Fruit fly (Drosophila melanogaster) whole organism, embryonic: Measurements from ENCODE around the gene CG42232.
A peak's percentile ranks its signal among the peaks of the same experiment; 100 is the strongest.

Experiments
- Abd-B ChIP-seq: fragments of 200-800 bp; sonication (Bioruptor generic); optimal IDR thresholded peaks from 2 replicates; lab custom pipeline; 2018; ENCODE audit warnings: missing biosample characterization, mild to moderate bottlenecking, missing genetic modification characterization, moderate library complexity
- Ada2b ChIP-seq: fragments of 200-800 bp; sonication (Bioruptor generic); IDR thresholded peaks from 2 replicates; pipeline ENCODE4 v1.3.6; 2022; ENCODE audit warnings: missing biosample characterization, missing genetic modification characterization
- Atf-2 ChIP-seq: fragments of 200-800 bp; sonication (Bioruptor generic); optimal IDR thresholded peaks from 2 replicates; lab custom pipeline; 2016; ENCODE audit warnings: missing biosample characterization, missing genetic modification characterization
- BEAF-32 ChIP-seq: fragments of 200-800 bp; sonication (Bioruptor generic); optimal IDR thresholded peaks from 3 replicates; lab custom pipeline; 2017; ENCODE audit warnings: missing biosample characterization, missing genetic modification characterization, mild to moderate bottlenecking, moderate library complexity, missing genetic modification reagents
- Bdp1 ChIP-seq: fragments of 200-800 bp; sonication (Bioruptor generic); optimal IDR thresholded peaks from 3 replicates; lab custom pipeline; 2016; ENCODE audit warnings: missing biosample characterization, missing genetic modification characterization
- CG15601 ChIP-seq: fragments of 200-800 bp; sonication (Bioruptor generic); optimal IDR thresholded peaks from 3 replicates; lab custom pipeline; 2019; ENCODE audit warnings: missing biosample characterization, mild to moderate bottlenecking, missing genetic modification characterization, moderate library complexity
- CG18764 ChIP-seq: fragments of 200-800 bp; sonication (Bioruptor generic); optimal IDR thresholded peaks from 3 replicates; lab custom pipeline; 2016; ENCODE audit warnings: missing biosample characterization, missing genetic modification characterization
- CG2199 ChIP-seq: fragments of 200-800 bp; sonication (Bioruptor generic); IDR thresholded peaks from 3 replicates; pipeline ENCODE4 v1.3.6; 2022; ENCODE audit warnings: missing biosample characterization, missing genetic modification characterization
- CG3065 ChIP-seq: fragments of 200-800 bp; sonication (Bioruptor generic); optimal IDR thresholded peaks from 2 replicates; lab custom pipeline; 2016; ENCODE audit warnings: missing biosample characterization, missing genetic modification characterization
- CG32767 ChIP-seq: fragments of 200-800 bp; sonication (Bioruptor generic); IDR thresholded peaks from 2 replicates; pipeline ENCODE4 v1.3.6; 2022; ENCODE audit warnings: missing biosample characterization, missing genetic modification characterization
- CG33557 ChIP-seq: fragments of 200-800 bp; sonication (Bioruptor generic); optimal IDR thresholded peaks from 2 replicates; lab custom pipeline; 2019; ENCODE audit warnings: missing biosample characterization, mild to moderate bottlenecking, missing genetic modification characterization, moderate library complexity
- CG3407 ChIP-seq: fragments of 200-800 bp; sonication (Bioruptor generic); optimal IDR thresholded peaks from 2 replicates; lab custom pipeline; 2018; ENCODE audit warnings: missing biosample characterization, mild to moderate bottlenecking, missing genetic modification characterization
- CG34422 ChIP-seq: fragments of 200-800 bp; sonication (Bioruptor generic); IDR thresholded peaks from 3 replicates; pipeline ENCODE4 v1.3.6; 2022; ENCODE audit warnings: missing biosample characterization, missing genetic modification characterization
- CG5245 ChIP-seq: fragments of 200-800 bp; sonication (Bioruptor generic); optimal IDR thresholded peaks from 3 replicates; lab custom pipeline; 2016; ENCODE audit warnings: missing biosample characterization, missing genetic modification characterization
- CG7786 ChIP-seq: fragments of 200-800 bp; sonication (Bioruptor generic); optimal IDR thresholded peaks from 2 replicates; lab custom pipeline; 2016; ENCODE audit warnings: missing biosample characterization, missing genetic modification characterization
- CG7839 ChIP-seq: fragments of 200-800 bp; sonication (Bioruptor generic); optimal IDR thresholded peaks from 3 replicates; lab custom pipeline; 2018; ENCODE audit warnings: missing biosample characterization, mild to moderate bottlenecking, missing genetic modification characterization, moderate library complexity
- CG8765 ChIP-seq: fragments of 200-800 bp; sonication (Bioruptor generic); IDR thresholded peaks from 2 replicates; pipeline ENCODE4 v1.3.6; 2022; ENCODE audit warnings: missing biosample characterization, missing genetic modification characterization
- CoRest ChIP-seq: fragments of 200-800 bp; sonication (Bioruptor generic); optimal IDR thresholded peaks from 3 replicates; lab custom pipeline; 2018; ENCODE audit warnings: missing biosample characterization, mild to moderate bottlenecking, missing genetic modification characterization, moderate library complexity
- D19A ChIP-seq: fragments of 200-800 bp; optimal IDR thresholded peaks from 3 replicates; lab custom pipeline; 2019; ENCODE audit warnings: missing biosample characterization, mild to moderate bottlenecking, missing genetic modification characterization, moderate library complexity
- ERR ChIP-seq: fragments of 200-800 bp; sonication (Bioruptor generic); optimal IDR thresholded peaks from 2 replicates; lab custom pipeline; 2016; ENCODE audit warnings: missing biosample characterization, missing genetic modification characterization
- Fer1 ChIP-seq: fragments of 200-800 bp; sonication (Bioruptor generic); optimal IDR thresholded peaks from 2 replicates; lab custom pipeline; 2017; ENCODE audit warnings: missing biosample characterization, mild to moderate bottlenecking, missing genetic modification characterization
- HLH3B ChIP-seq: fragments of 200-800 bp; sonication (Bioruptor generic); IDR thresholded peaks from 2 replicates; pipeline ENCODE4 v1.3.6; 2022; ENCODE audit warnings: missing biosample characterization, missing genetic modification characterization
- HLHmδ ChIP-seq: fragments of 200-800 bp; sonication (Bioruptor generic); optimal IDR thresholded peaks from 2 replicates; lab custom pipeline; 2018; ENCODE audit warnings: missing biosample characterization, mild to moderate bottlenecking, missing genetic modification characterization, moderate library complexity
- Hr51 ChIP-seq, 2 experiments: fragments of 200-800 bp; sonication (Bioruptor generic); optimal IDR thresholded peaks; 2 replicates in 1 of 2; 3 replicates in 1 of 2; lab custom pipeline; 2016 to 2018; ENCODE audit warnings: missing biosample characterization in 2 of 2, missing genetic modification characterization in 2 of 2, mild to moderate bottlenecking in 1 of 2, moderate library complexity in 1 of 2
- Jarid2 ChIP-seq: fragments of 200-800 bp; sonication (Bioruptor generic); optimal IDR thresholded peaks from 3 replicates; lab custom pipeline; 2017; ENCODE audit warnings: mild to moderate bottlenecking, missing biosample characterization, missing genetic modification reagents, missing genetic modification characterization
- Lim3 ChIP-seq: fragments of 200-800 bp; sonication (Bioruptor generic); IDR thresholded peaks from 2 replicates; pipeline ENCODE4 v1.3.6; 2022; ENCODE audit warnings: missing biosample characterization, missing genetic modification characterization
- NfI ChIP-seq: fragments of 200-800 bp; sonication (Bioruptor generic); optimal IDR thresholded peaks from 3 replicates; lab custom pipeline; 2018; ENCODE audit warnings: missing biosample characterization, mild to moderate bottlenecking, missing genetic modification characterization, moderate library complexity
- PHDP ChIP-seq: fragments of 200-800 bp; sonication (Bioruptor generic); optimal IDR thresholded peaks from 3 replicates; lab custom pipeline; 2018; ENCODE audit warnings: missing biosample characterization, mild to moderate bottlenecking, missing genetic modification characterization, moderate library complexity
- Sin3A ChIP-seq: fragments of >200 bp; optimal IDR thresholded peaks from 2 replicates; lab custom pipeline; 2018
- Sox100B ChIP-seq: fragments of 200-800 bp; sonication (Bioruptor generic); optimal IDR thresholded peaks from 3 replicates; lab custom pipeline; 2018; ENCODE audit warnings: missing biosample characterization, mild to moderate bottlenecking, missing genetic modification characterization
- Usf ChIP-seq: fragments of 200-800 bp; sonication (Bioruptor generic); optimal IDR thresholded peaks from 2 replicates; lab custom pipeline; 2017; ENCODE audit warnings: missing genotype, missing biosample characterization, missing genetic modification characterization
- ash1 ChIP-seq: fragments of 200-800 bp; sonication (Bioruptor generic); optimal IDR thresholded peaks from 2 replicates; lab custom pipeline; 2018; ENCODE audit warnings: missing biosample characterization, mild to moderate bottlenecking, missing genetic modification characterization
- bigmax ChIP-seq: fragments of 200-800 bp; sonication (Bioruptor generic); optimal IDR thresholded peaks from 2 replicates; lab custom pipeline; 2018; ENCODE audit warnings: missing biosample characterization, mild to moderate bottlenecking, missing genetic modification characterization
- bowl ChIP-seq: fragments of 200-800 bp; sonication (Bioruptor generic); IDR thresholded peaks from 2 replicates; pipeline ENCODE4 v1.3.6; 2022; ENCODE audit warnings: missing biosample characterization, missing genetic modification characterization
- ci ChIP-seq: fragments of 200-800 bp; sonication (Bioruptor generic); IDR thresholded peaks from 3 replicates; pipeline ENCODE4 v1.3.6; 2022; ENCODE audit warnings: missing biosample characterization, missing genetic modification characterization
- en ChIP-seq: fragments of 200-800 bp; sonication (Bioruptor generic); optimal IDR thresholded peaks from 2 replicates; lab custom pipeline; 2016; ENCODE audit warnings: missing biosample characterization, missing genetic modification characterization
- eve ChIP-seq, 2 experiments: fragments of >200 bp; optimal IDR thresholded peaks; 2 replicates each; lab custom pipeline; 2017; ENCODE audit warnings: missing biosample characterization in 2 of 2, missing genetic modification characterization in 2 of 2
- gfzf ChIP-seq: fragments of 200-800 bp; sonication (Bioruptor generic); optimal IDR thresholded peaks from 2 replicates; lab custom pipeline; 2016; ENCODE audit warnings: missing biosample characterization, mild to moderate bottlenecking, missing genetic modification characterization, moderate library complexity
- grau ChIP-seq: fragments of 200-800 bp; optimal IDR thresholded peaks from 3 replicates; lab custom pipeline; 2019; ENCODE audit warnings: missing biosample characterization, mild to moderate bottlenecking, missing genetic modification characterization, moderate library complexity
- inv ChIP-seq: fragments of 200-800 bp; sonication (Bioruptor generic); IDR thresholded peaks from 2 replicates; pipeline ENCODE4 v1.3.6; 2022; ENCODE audit warnings: missing biosample characterization, missing genetic modification characterization; ENCODE audit not compliant: partially characterized antibody
- nerfin-1 ChIP-seq: fragments of 200-800 bp; sonication (Bioruptor generic); optimal IDR thresholded peaks from 3 replicates; lab custom pipeline; 2019; ENCODE audit warnings: missing biosample characterization, mild to moderate bottlenecking, missing genetic modification characterization, moderate library complexity
- odd ChIP-seq: fragments of 200-800 bp; sonication (Bioruptor generic); optimal IDR thresholded peaks from 2 replicates; lab custom pipeline; 2017; ENCODE audit warnings: missing biosample characterization, mild to moderate bottlenecking, missing genetic modification characterization
- p53 ChIP-seq: fragments of 200-800 bp; sonication (Bioruptor generic); optimal IDR thresholded peaks from 2 replicates; lab custom pipeline; 2016; ENCODE audit warnings: missing biosample characterization, missing genetic modification characterization
- prd ChIP-seq, 3 experiments: fragments of >200 bp in 2 of 3; fragments of 200-800 bp in 1 of 3; sonication (Bioruptor generic) in 1 of 3; optimal IDR thresholded peaks in 2 of 3; IDR thresholded peaks in 1 of 3; 2 replicates in 2 of 3; 3 replicates in 1 of 3; pipeline versions ENCODE4 v1.3.6 to Lab custom; 2017 to 2022; ENCODE audit warnings: missing biosample characterization in 1 of 3, missing genetic modification characterization in 1 of 3
- run ChIP-seq: fragments of 200-800 bp; sonication (Bioruptor generic); optimal IDR thresholded peaks from 3 replicates; lab custom pipeline; 2018; ENCODE audit warnings: missing biosample characterization, mild to moderate bottlenecking, missing genetic modification characterization
- sna ChIP-seq: fragments of 200-800 bp; sonication (Bioruptor generic); IDR thresholded peaks from 2 replicates; pipeline ENCODE4 v1.3.6; 2022; ENCODE audit warnings: missing biosample characterization, missing genetic modification characterization; ENCODE audit not compliant: partially characterized antibody
- tup ChIP-seq: fragments of 200-800 bp; sonication (Bioruptor generic); optimal IDR thresholded peaks from 2 replicates; lab custom pipeline; 2016; ENCODE audit warnings: missing biosample characterization, mild to moderate bottlenecking, missing genetic modification characterization, moderate library complexity
- twi ChIP-seq: fragments of 200-800 bp; optimal IDR thresholded peaks from 2 replicates; lab custom pipeline; 2019; ENCODE audit warnings: missing biosample characterization, mild to moderate bottlenecking, missing genetic modification characterization, moderate library complexity
- vfl ChIP-seq: fragments of 200-800 bp; sonication (Bioruptor generic); optimal IDR thresholded peaks from 2 replicates; lab custom pipeline; 2016; ENCODE audit warnings: missing biosample characterization, missing genetic modification characterization
- vnd ChIP-seq: fragments of 200-800 bp; sonication (Bioruptor generic); IDR thresholded peaks from 3 replicates; pipeline ENCODE4 v1.3.6; 2022; ENCODE audit warnings: missing biosample characterization, missing genetic modification characterization; ENCODE audit not compliant: partially characterized antibody
- wdn ChIP-seq: fragments of 200-800 bp; sonication (Bioruptor generic); IDR thresholded peaks from 2 replicates; pipeline ENCODE4 v1.3.6; 2022; ENCODE audit warnings: missing biosample characterization, missing genetic modification characterization

Gene CG42232

dm6 chr3R:16453597-16453996 lies 15.9 kb downstream of the CG42232 start, which contains the start of gene Pak3 (continued):
- TF ChIP-seq ci (peak; percentile 32; the same call in 1 of the 3 replicates), CG33557 (GFP tag; lab: Kevin White, UChicago) (no peak), en (GFP tag; lab: Kevin White, UChicago) (no peak), PHDP (no peak), run (no peak), CG15601 (tag; lab: Kevin White, UChicago) (no peak), wdn (GFP tag; lab: Robert Waterston, UW) (no peak), CG7786 (GFP tag; lab: Kevin White, UChicago) (no peak), CG34422 (GFP tag; lab: Robert Waterston, UW) (0 out of 3 replicates have a peak, but pooled peaks have one; percentile 33), bowl (GFP tag; lab: Robert Waterston, UW) (no peak), CG3065 (no peak), Jarid2 (GFP tag; lab: Kevin White, UChicago) (peak; percentile 87), Abd-B (no peak), BEAF-32 (GFP tag; lab: Kevin White, UChicago) (peak; percentile 79), gfzf (GFP tag; lab: Kevin White, UChicago) (peak; percentile 81), Usf (no peak), grau (tag; lab: Kevin White, UChicago) (no peak), CG8765 (GFP tag; lab: Robert Waterston, UW) (no peak), sna (GFP tag; lab: Robert Waterston, UW) (no peak), ERR (GFP tag; lab: Kevin White, UChicago) (no peak), CG3407 (GFP tag; lab: Kevin White, UChicago) (no peak), Atf-2 (GFP tag; lab: Kevin White, UChicago) (no peak), CG5245 (GFP tag; lab: Kevin White, UChicago) (no peak), Bdp1 (GFP tag; lab: Kevin White, UChicago) (no peak), HLH3B (GFP tag; lab: Robert Waterston, UW) (no peak), Sin3A (lab: Kevin White, UChicago) (peak; percentile 10), twi (tag; lab: Kevin White, UChicago) (no peak), p53 (GFP tag; lab: Kevin White, UChicago) (no peak), HLHmδ (no peak), CoRest (tag; lab: Kevin White, UChicago) (peak; percentile 45), CG18764 (GFP tag; lab: Kevin White, UChicago) (no peak), CG32767 (GFP tag; lab: Robert Waterston, UW) (no peak), prd (optimal IDR thresholded peaks at IDR 0.05; lab: Kevin White, UChicago) (no peak), prd (GFP tag; IDR thresholded peaks at IDR 0.05; lab: Robert Waterston, UW) (no peak), NfI (GFP tag; lab: Kevin White, UChicago) (peak; percentile 3), CG2199 (GFP tag; lab: Robert Waterston, UW) (no peak), inv (GFP tag; lab: Robert Waterston, UW) (peak; percentile 67), Sox100B (GFP tag; lab: Kevin White, UChicago) (no peak), Fer1 (GFP tag; lab: Kevin White, UChicago) (peak; percentile 19), Hr51 (GFP tag; optimal IDR thresholded peaks at IDR 0.05; lab: Kevin White, UChicago) (no peak), ash1 (GFP tag; lab: Kevin White, UChicago) (no peak), eve (GFP tag; optimal IDR thresholded peaks at IDR 0.05; lab: Kevin White, UChicago) (no peak), Lim3 (GFP tag; lab: Robert Waterston, UW) (no peak), Ada2b (GFP tag; lab: Robert Waterston, UW) (no peak), CG7839 (tag; lab: Kevin White, UChicago) (no peak), vnd (peak; percentile 63), vfl (GFP tag; lab: Kevin White, UChicago) (no peak), nerfin-1 (tag; lab: Kevin White, UChicago) (no peak), odd (GFP tag; lab: Kevin White, UChicago) (no peak), bigmax (GFP tag; lab: Kevin White, UChicago) (no peak), tup (GFP tag; lab: Kevin White, UChicago) (no peak), D19A (tag; lab: Kevin White, UChicago) (peak; percentile 7)
